Worm (Caenorhabditis elegans) whole organism, young adult: ENCODE data around the gene K10G9.2.

Source experiments
- B0035.1 ChIP-seq: sonication (generic microtip); optimal IDR thresholded peaks from 2 replicates; lab custom pipeline; 2016; ENCODE audit warnings: missing genetic modification characterization, mild to moderate bottlenecking, missing compliant biosample characterization, missing genotype, missing genetic modification reagents
- B0261.1 ChIP-seq: sonication (generic microtip); optimal IDR thresholded peaks from 2 replicates; lab custom pipeline; 2016; ENCODE audit warnings: mild to moderate bottlenecking, missing genetic modification characterization, moderate library complexity, missing compliant biosample characterization
- B0336.3 ChIP-seq: fragments of 200-800 bp; sonication (Bioruptor generic); IDR thresholded peaks from 2 replicates; pipeline ENCODE4 v1.3.6; 2022; ENCODE audit warnings: missing genetic modification characterization, missing compliant biosample characterization
- C06A6.2 ChIP-seq: fragments of 200-800 bp; sonication (Bioruptor generic); conservative IDR thresholded peaks from 2 replicates; pipeline ENCODE4 v1.3.6; 2022; ENCODE audit warnings: missing genetic modification characterization, missing compliant biosample characterization
- D2030.7 ChIP-seq: fragments of 200-800 bp; sonication (Bioruptor generic); IDR thresholded peaks from 2 replicates; pipeline ENCODE4 v1.3.6; 2022; ENCODE audit warnings: missing genetic modification reagents, missing genetic modification characterization, missing compliant biosample characterization
- F10E7.11 ChIP-seq: sonication (generic microtip); optimal IDR thresholded peaks from 2 replicates; lab custom pipeline; 2017; ENCODE audit warnings: mild to moderate bottlenecking, missing genetic modification characterization, moderate library complexity, missing compliant biosample characterization
- F22D6.2 ChIP-seq: sonication (generic microtip); optimal IDR thresholded peaks from 2 replicates; lab custom pipeline; 2016; ENCODE audit warnings: mild to moderate bottlenecking, missing genetic modification characterization, missing compliant biosample characterization
- F23B12.7 ChIP-seq: sonication (generic microtip); optimal IDR thresholded peaks from 2 replicates; lab custom pipeline; 2017; ENCODE audit warnings: missing genetic modification characterization, mild to moderate bottlenecking, missing compliant biosample characterization, antibody characterized with exemption, moderate library complexity; ENCODE audit not compliant: insufficient read depth
- F52B5.7 ChIP-seq: sonication (generic microtip); optimal IDR thresholded peaks from 2 replicates; lab custom pipeline; 2016; ENCODE audit warnings: mild to moderate bottlenecking, missing genetic modification characterization, missing compliant biosample characterization
- K11D2.4 ChIP-seq: fragments of 200-800 bp; sonication (Bioruptor generic); IDR thresholded peaks from 2 replicates; pipeline ENCODE4 v1.3.6; 2022; ENCODE audit warnings: missing genetic modification reagents, missing genetic modification characterization, missing compliant biosample characterization
- T26A5.8 ChIP-seq: sonication (generic microtip); optimal IDR thresholded peaks from 2 replicates; lab custom pipeline; 2016; ENCODE audit warnings: missing genetic modification characterization, missing compliant biosample characterization
- Y56A3A.18 ChIP-seq: fragments of 200-800 bp; sonication (Bioruptor generic); IDR thresholded peaks from 2 replicates; pipeline ENCODE4 v1.3.6; 2022; ENCODE audit warnings: missing genetic modification reagents, missing genetic modification characterization, missing compliant biosample characterization
- Y79H2A.3 ChIP-seq: fragments of 200-800 bp; sonication (Bioruptor generic); conservative IDR thresholded peaks from 2 replicates; pipeline ENCODE4 v1.3.6; 2022; ENCODE audit warnings: missing genetic modification reagents, missing genetic modification characterization, missing compliant biosample characterization
- aptf-2 ChIP-seq: fragments of 200-800 bp; sonication (Bioruptor generic); conservative IDR thresholded peaks from 2 replicates; pipeline ENCODE4 v1.3.6; 2022; ENCODE audit warnings: missing genetic modification reagents, missing genetic modification characterization, missing compliant biosample characterization
- aptf-3 ChIP-seq: fragments of 200-800 bp; sonication (Bioruptor generic); IDR thresholded peaks from 2 replicates; pipeline ENCODE4 v1.3.6; 2022; ENCODE audit warnings: missing genetic modification characterization, missing compliant biosample characterization
- atf-7 ChIP-seq: sonication (generic microtip); optimal IDR thresholded peaks from 2 replicates; lab custom pipeline; 2017; ENCODE audit warnings: mild to moderate bottlenecking, missing genetic modification characterization, missing compliant biosample characterization
- athp-1 ChIP-seq: sonication (generic microtip); optimal IDR thresholded peaks from 2 replicates; lab custom pipeline; 2017; ENCODE audit warnings: mild to moderate bottlenecking, missing genetic modification characterization, missing compliant biosample characterization
- attf-3 ChIP-seq: fragments of 200-800 bp; sonication (Bioruptor generic); conservative IDR thresholded peaks from 2 replicates; pipeline ENCODE4 v1.3.6; 2022; ENCODE audit warnings: missing genetic modification reagents, missing genetic modification characterization, missing compliant biosample characterization
- bed-2 ChIP-seq: fragments of 200-800 bp; sonication (Bioruptor generic); IDR thresholded peaks from 2 replicates; pipeline ENCODE4 v1.3.6; 2022; ENCODE audit warnings: missing genetic modification reagents, missing genetic modification characterization, missing compliant biosample characterization
- ccch-3 ChIP-seq: fragments of 200-800 bp; sonication (Bioruptor generic); optimal IDR thresholded peaks from 2 replicates; lab custom pipeline; 2018; ENCODE audit warnings: mild to moderate bottlenecking, missing genetic modification characterization, missing compliant biosample characterization
- ceh-27 ChIP-seq: fragments of 200-800 bp; sonication (Bioruptor generic); optimal IDR thresholded peaks from 2 replicates; lab custom pipeline; 2018; ENCODE audit warnings: mild to moderate bottlenecking, missing genetic modification characterization, moderate library complexity, missing compliant biosample characterization
- ceh-79 ChIP-seq: sonication (generic microtip); optimal IDR thresholded peaks from 2 replicates; lab custom pipeline; 2017; ENCODE audit warnings: mild to moderate bottlenecking, missing genetic modification characterization, missing compliant biosample characterization
- chd-7 ChIP-seq: sonication (generic microtip); optimal IDR thresholded peaks from 2 replicates; lab custom pipeline; 2016; ENCODE audit warnings: mild to moderate bottlenecking, missing genetic modification characterization, moderate library complexity, missing compliant biosample characterization
- die-1 ChIP-seq: sonication (generic microtip); optimal IDR thresholded peaks from 2 replicates; lab custom pipeline; 2016; ENCODE audit warnings: missing genotype, mild to moderate bottlenecking, missing genetic modification characterization, missing compliant biosample characterization
- egl-18 ChIP-seq: fragments of 200-800 bp; sonication (Bioruptor generic); IDR thresholded peaks from 2 replicates; pipeline ENCODE4 v1.3.6; 2022; ENCODE audit warnings: missing genetic modification reagents, missing genetic modification characterization, missing compliant biosample characterization
- egrh-3 ChIP-seq: fragments of 200-800 bp; sonication (Bioruptor generic); IDR thresholded peaks from 2 replicates; pipeline ENCODE4 v1.3.6; 2022; ENCODE audit warnings: missing genetic modification reagents, missing genetic modification characterization, missing compliant biosample characterization
- hlh-26 ChIP-seq: fragments of 200-800 bp; sonication (Bioruptor generic); conservative IDR thresholded peaks from 2 replicates; pipeline ENCODE4 v1.3.6; 2022; ENCODE audit warnings: missing genetic modification reagents, missing genetic modification characterization, missing compliant biosample characterization
- hmg-20 ChIP-seq: fragments of 200-800 bp; sonication (Bioruptor generic); IDR thresholded peaks from 2 replicates; pipeline ENCODE4 v1.3.6; 2022; ENCODE audit warnings: missing genetic modification reagents, missing genetic modification characterization, missing compliant biosample characterization
- hsf-1 ChIP-seq: fragments of 200-800 bp; sonication (Bioruptor generic); IDR thresholded peaks from 2 replicates; pipeline ENCODE4 v1.3.6; 2022; ENCODE audit warnings: missing genetic modification reagents, missing genetic modification characterization, missing compliant biosample characterization
- lag-1 ChIP-seq: fragments of 200-800 bp; sonication (Bioruptor generic); IDR thresholded peaks from 2 replicates; pipeline ENCODE4 v1.3.6; 2022; ENCODE audit warnings: missing genetic modification reagents, missing genetic modification characterization, missing compliant biosample characterization
- let-526 ChIP-seq: fragments of 200-800 bp; sonication (Bioruptor generic); IDR thresholded peaks from 2 replicates; pipeline ENCODE4 v1.3.6; 2022; ENCODE audit warnings: missing genetic modification reagents, missing genetic modification characterization, missing compliant biosample characterization
- let-607 ChIP-seq, 2 experiments: fragments of 200-800 bp in 1 of 2; sonication (Bioruptor generic) in 1 of 2; sonication (generic microtip) in 1 of 2; optimal IDR thresholded peaks; 2 replicates each; lab custom pipeline; 2016 to 2018; ENCODE audit warnings: mild to moderate bottlenecking in 2 of 2, missing compliant biosample characterization in 2 of 2, missing genetic modification characterization in 2 of 2, moderate library complexity in 2 of 2, missing genotype in 1 of 2
- lin-26 ChIP-seq: fragments of 200-800 bp; sonication (Bioruptor generic); IDR thresholded peaks from 2 replicates; pipeline ENCODE4 v1.3.6; 2022; ENCODE audit warnings: missing genetic modification reagents, missing genetic modification characterization, missing compliant biosample characterization
- lir-1 ChIP-seq: fragments of 200-800 bp; sonication (Bioruptor generic); conservative IDR thresholded peaks from 2 replicates; pipeline ENCODE4 v1.3.6; 2022; ENCODE audit warnings: missing genetic modification reagents, missing genetic modification characterization, missing compliant biosample characterization
- madf-10 ChIP-seq: sonication (generic microtip); optimal IDR thresholded peaks from 2 replicates; lab custom pipeline; 2016; ENCODE audit warnings: mild to moderate bottlenecking, missing genetic modification characterization, missing compliant biosample characterization
- madf-3 ChIP-seq: fragments of 200-800 bp; sonication (Bioruptor generic); IDR thresholded peaks from 2 replicates; pipeline ENCODE4 v1.3.6; 2022; ENCODE audit warnings: missing genetic modification reagents, missing genetic modification characterization, missing compliant biosample characterization
- mcd-1 ChIP-seq: fragments of 200-800 bp; sonication (Bioruptor generic); IDR thresholded peaks from 2 replicates; pipeline ENCODE4 v1.3.6; 2022; ENCODE audit warnings: missing genetic modification reagents, missing genetic modification characterization, missing compliant biosample characterization
- mes-4 ChIP-seq: sonication (generic microtip); optimal IDR thresholded peaks from 2 replicates; lab custom pipeline; 2016; ENCODE audit warnings: missing genotype, missing genetic modification characterization, missing compliant biosample characterization
- nfya-2 ChIP-seq: fragments of 200-800 bp; sonication (Bioruptor generic); IDR thresholded peaks from 2 replicates; pipeline ENCODE4 v1.3.6; 2022; ENCODE audit warnings: missing genetic modification reagents, missing genetic modification characterization, missing compliant biosample characterization
- nhr-27 ChIP-seq: fragments of 200-800 bp; sonication (Bioruptor generic); optimal IDR thresholded peaks from 2 replicates; lab custom pipeline; 2018; ENCODE audit warnings: mild to moderate bottlenecking, missing genetic modification characterization, moderate library complexity, missing compliant biosample characterization
- nhr-80 ChIP-seq: sonication (generic microtip); optimal IDR thresholded peaks from 2 replicates; lab custom pipeline; 2016; ENCODE audit warnings: missing genetic modification characterization, missing compliant biosample characterization
- rec-8 ChIP-seq, 2 experiments: sonication (generic microtip); optimal IDR thresholded peaks; 2 replicates each; lab custom pipeline; 2016; ENCODE audit warnings: mild to moderate bottlenecking in 2 of 2, missing genetic modification characterization in 2 of 2, missing genetic modification reagents in 2 of 2, missing genotype in 2 of 2, missing biosample characterization in 1 of 2, missing compliant biosample characterization in 1 of 2, moderate library complexity in 1 of 2
- repo-1 ChIP-seq: sonication (generic microtip); optimal IDR thresholded peaks from 2 replicates; lab custom pipeline; 2017; ENCODE audit warnings: mild to moderate bottlenecking, missing genetic modification characterization, missing compliant biosample characterization
- somi-1 ChIP-seq: fragments of 200-800 bp; sonication (Bioruptor generic); optimal IDR thresholded peaks from 2 replicates; lab custom pipeline; 2018; ENCODE audit warnings: mild to moderate bottlenecking, missing genetic modification characterization, missing compliant biosample characterization
- unc-62 ChIP-seq: fragments of 150-350 bp; optimal IDR thresholded peaks from 2 replicates; lab custom pipeline; 2014; ENCODE audit warnings: missing biosample characterization, missing genetic modification reagents, missing genetic modification characterization
- xnd-1 ChIP-seq: sonication (generic microtip); optimal IDR thresholded peaks from 2 replicates; lab custom pipeline; 2016; ENCODE audit warnings: missing genotype, missing genetic modification reagents, missing genetic modification characterization, missing compliant biosample characterization
- ztf-22 ChIP-seq: fragments of 200-800 bp; sonication (Bioruptor generic); optimal IDR thresholded peaks from 2 replicates; lab custom pipeline; 2018; ENCODE audit warnings: mild to moderate bottlenecking, missing genetic modification characterization, moderate library complexity, missing compliant biosample characterization
- ztf-6 ChIP-seq: fragments of 200-800 bp; sonication (Bioruptor generic); IDR thresholded peaks from 2 replicates; pipeline ENCODE4 v1.3.6; 2022; ENCODE audit warnings: missing genetic modification reagents, missing genetic modification characterization, missing compliant biosample characterization

K10G9.2 gene

DNA sequence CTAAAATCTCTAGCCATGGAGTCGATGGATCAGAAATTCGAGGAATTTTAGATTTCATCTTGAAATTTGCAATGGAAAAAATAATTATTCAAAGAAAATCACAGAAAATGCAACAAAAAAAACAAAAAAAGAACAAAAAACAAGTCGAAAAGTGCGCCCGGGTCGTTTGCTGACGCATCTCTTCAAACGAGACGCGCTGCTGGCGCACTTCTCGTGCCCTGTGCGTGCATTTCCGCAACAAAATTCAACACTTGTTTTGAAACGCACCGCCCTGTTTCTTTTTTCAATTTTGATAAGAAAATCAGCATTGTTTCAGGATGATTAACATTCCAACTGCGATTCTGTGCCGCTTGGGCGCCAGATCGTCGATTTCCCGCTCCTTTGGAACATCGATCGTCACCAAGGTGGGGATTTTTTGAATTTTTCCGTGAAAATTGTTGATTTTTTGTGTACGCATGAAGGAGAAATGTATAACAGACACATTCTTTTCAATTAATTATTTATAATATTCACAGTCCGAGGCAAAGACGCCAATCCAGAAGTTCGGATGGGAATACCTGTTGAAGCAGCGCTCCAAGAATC is 48.3 kb downstream of the K10G9.2 start, which contains the start of the genes jmjd-4 and mev-1 (continued):
- TF ChIP-seq F52B5.7 (tag; lab: Kevin White, UChicago) (no peak), ztf-22 (GFP tag; lab: Kevin White, UChicago) (peak; percentile 58), aptf-3 (GFP tag; lab: Robert Waterston, UW) (no peak), hsf-1 (GFP tag; lab: Robert Waterston, UW) (peak; percentile 67), hlh-26 (GFP tag; lab: Robert Waterston, UW) (no peak), nhr-27 (tag; lab: Kevin White, UChicago) (no peak), ztf-6 (no peak), K11D2.4 (peak; percentile 90), madf-10 (tag; lab: Kevin White, UChicago) (peak; percentile 3), attf-3 (GFP tag; lab: Robert Waterston, UW) (no peak), madf-3 (GFP tag; lab: Robert Waterston, UW) (peak; percentile 80), T26A5.8 (tag; lab: Kevin White, UChicago) (no peak), ceh-27 (GFP tag; lab: Kevin White, UChicago) (peak; percentile 61), chd-7 (peak; percentile 0), let-526 (GFP tag; lab: Robert Waterston, UW) (no peak), B0035.1 (tag; lab: Kevin White, UChicago) (no peak), repo-1 (tag; lab: Kevin White, UChicago) (peak; percentile 77), atf-7 (peak; percentile 61), athp-1 (peak; percentile 7), nhr-80 (tag; lab: Kevin White, UChicago) (peak; percentile 84), nfya-2 (GFP tag; lab: Robert Waterston, UW) (no peak), Y56A3A.18 (GFP tag; lab: Robert Waterston, UW) (peak; percentile 58; the same call in 1 of the 2 replicates), B0261.1 (tag; lab: Kevin White, UChicago) (no peak), D2030.7 (GFP tag; lab: Robert Waterston, UW) (peak; percentile 38), aptf-2 (GFP tag; lab: Robert Waterston, UW) (no peak), xnd-1 (tag; lab: Kevin White, UChicago) (peak; percentile 76), somi-1 (GFP tag; lab: Kevin White, UChicago) (no peak), lir-1 (GFP tag; lab: Robert Waterston, UW) (peak; percentile 63; the same call in 1 of the 2 replicates), F23B12.7 (peak; percentile 58), lin-26 (GFP tag; lab: Robert Waterston, UW) (0 out of 2 replicates have a peak, but pooled peaks have one; percentile 13), F10E7.11 (no peak), B0336.3 (GFP tag; lab: Robert Waterston, UW) (peak; percentile 94), die-1 (tag; lab: Kevin White, UChicago) (no peak), F22D6.2 (peak; percentile 48), mcd-1 (peak; percentile 94), bed-2 (0 out of 2 replicates have a peak, but pooled peaks have one; percentile 12), unc-62 (no peak), lag-1 (GFP tag; lab: Robert Waterston, UW) (no peak), C06A6.2 (GFP tag; lab: Robert Waterston, UW) (peak; percentile 70), ccch-3 (GFP tag; lab: Kevin White, UChicago) (no peak), egl-18 (GFP tag; lab: Robert Waterston, UW) (no peak), Y79H2A.3 (no peak), mes-4 (tag; lab: Kevin White, UChicago) (no peak), ceh-79 (peak; percentile 52), egrh-3 (GFP tag; lab: Robert Waterston, UW) (no peak), hmg-20 (GFP tag; lab: Robert Waterston, UW) (peak; percentile 39; the same call in 1 of the 2 replicates), let-607 (tag; optimal IDR thresholded peaks at IDR 0.05; lab: Kevin White, UChicago) (peak; percentile 58 to 75), rec-8 (tag; optimal IDR thresholded peaks at IDR 0.05; lab: Kevin White, UChicago) (no peak)
